Fruit fly (Drosophila melanogaster) whole organism, embryonic: Measurements from ENCODE around the gene frtz.
A peak's percentile ranks its signal among the peaks of the same experiment; 100 is the strongest.

Experiments
- Bteb2 ChIP-seq: fragments of 200-800 bp; sonication (Bioruptor generic); optimal IDR thresholded peaks from 2 replicates; lab custom pipeline; 2016; ENCODE audit warnings: missing biosample characterization, missing genetic modification characterization
- CG10565 ChIP-seq: fragments of 200-800 bp; sonication (Bioruptor generic); optimal IDR thresholded peaks from 3 replicates; lab custom pipeline; 2016; ENCODE audit warnings: missing biosample characterization, mild to moderate bottlenecking, missing genetic modification characterization
- CG11085 ChIP-seq: fragments of 200-800 bp; sonication (Bioruptor generic); IDR thresholded peaks from 2 replicates; pipeline ENCODE4 v1.3.6; 2022; ENCODE audit warnings: missing biosample characterization, missing genetic modification characterization
- CG12071 ChIP-seq: fragments of 200-800 bp; sonication (Bioruptor generic); optimal IDR thresholded peaks from 3 replicates; lab custom pipeline; 2018; ENCODE audit warnings: missing biosample characterization, mild to moderate bottlenecking, missing genetic modification characterization
- CG12104 ChIP-seq: fragments of 200-800 bp; sonication (Bioruptor generic); optimal IDR thresholded peaks from 3 replicates; lab custom pipeline; 2016; ENCODE audit warnings: missing biosample characterization, missing genetic modification characterization
- CG12219 ChIP-seq: fragments of 200-800 bp; sonication (Bioruptor generic); optimal IDR thresholded peaks from 3 replicates; lab custom pipeline; 2018; ENCODE audit warnings: missing biosample characterization, mild to moderate bottlenecking, missing genetic modification characterization
- CG12236 ChIP-seq: fragments of 200-800 bp; sonication (Bioruptor generic); optimal IDR thresholded peaks from 2 replicates; lab custom pipeline; 2016; ENCODE audit warnings: missing biosample characterization, missing genetic modification characterization
- CG12391 ChIP-seq: fragments of 200-800 bp; sonication (Bioruptor generic); optimal IDR thresholded peaks from 3 replicates; lab custom pipeline; 2018; ENCODE audit warnings: missing biosample characterization, mild to moderate bottlenecking, missing genetic modification characterization, moderate library complexity
- CG13287 ChIP-seq: fragments of 200-800 bp; sonication (Bioruptor generic); IDR thresholded peaks from 2 replicates; pipeline ENCODE4 v1.3.6; 2022; ENCODE audit warnings: missing biosample characterization, missing genetic modification characterization; ENCODE audit not compliant: partially characterized antibody
- CG15479 ChIP-seq: fragments of 200-800 bp; sonication (Bioruptor generic); optimal IDR thresholded peaks from 3 replicates; lab custom pipeline; 2019; ENCODE audit warnings: missing biosample characterization, mild to moderate bottlenecking, missing genetic modification characterization, moderate library complexity
- CG15696 ChIP-seq: fragments of 200-800 bp; sonication (Bioruptor generic); optimal IDR thresholded peaks from 2 replicates; lab custom pipeline; 2019; ENCODE audit warnings: missing biosample characterization, mild to moderate bottlenecking, missing genetic modification characterization, moderate library complexity
- CG1603 ChIP-seq: fragments of 200-800 bp; sonication (Bioruptor generic); optimal IDR thresholded peaks from 2 replicates; lab custom pipeline; 2019; ENCODE audit warnings: missing biosample characterization, mild to moderate bottlenecking, missing genetic modification characterization, moderate library complexity
- CG16815 ChIP-seq: fragments of 200-800 bp; sonication (Bioruptor generic); optimal IDR thresholded peaks from 3 replicates; lab custom pipeline; 2017; ENCODE audit warnings: missing biosample characterization, mild to moderate bottlenecking, missing genetic modification characterization
- CG17829 ChIP-seq: fragments of 200-800 bp; optimal IDR thresholded peaks from 2 replicates; lab custom pipeline; 2019; ENCODE audit warnings: missing biosample characterization, mild to moderate bottlenecking, missing genetic modification characterization, moderate library complexity
- CG31224 ChIP-seq: fragments of 200-800 bp; sonication (Bioruptor generic); IDR thresholded peaks from 2 replicates; pipeline ENCODE4 v1.3.6; 2022; ENCODE audit warnings: missing biosample characterization, missing genetic modification characterization
- CG31441 ChIP-seq: fragments of 200-800 bp; sonication (Bioruptor generic); IDR thresholded peaks from 2 replicates; pipeline ENCODE4 v1.3.6; 2022; ENCODE audit warnings: missing biosample characterization, missing genetic modification characterization
- CG3281 ChIP-seq: fragments of 200-800 bp; sonication (Bioruptor generic); optimal IDR thresholded peaks from 3 replicates; lab custom pipeline; 2017; ENCODE audit warnings: missing biosample characterization, mild to moderate bottlenecking, missing genetic modification characterization
- CG34422 ChIP-seq: fragments of 200-800 bp; sonication (Bioruptor generic); IDR thresholded peaks from 3 replicates; pipeline ENCODE4 v1.3.6; 2022; ENCODE audit warnings: missing biosample characterization, missing genetic modification characterization
- CG4854 ChIP-seq: fragments of 200-800 bp; sonication (Bioruptor generic); optimal IDR thresholded peaks from 2 replicates; lab custom pipeline; 2016; ENCODE audit warnings: missing biosample characterization, missing genetic modification characterization, inconsistent platforms
- CG6272 ChIP-seq: fragments of 200-800 bp; sonication (Bioruptor generic); IDR thresholded peaks from 2 replicates; pipeline ENCODE4 v1.3.6; 2022; ENCODE audit warnings: missing biosample characterization, missing genetic modification characterization
- CG7786 ChIP-seq: fragments of 200-800 bp; sonication (Bioruptor generic); optimal IDR thresholded peaks from 2 replicates; lab custom pipeline; 2016; ENCODE audit warnings: missing biosample characterization, missing genetic modification characterization
- CG8924 ChIP-seq: fragments of 200-800 bp; optimal IDR thresholded peaks from 3 replicates; lab custom pipeline; 2019; ENCODE audit warnings: missing biosample characterization, mild to moderate bottlenecking, missing genetic modification characterization, moderate library complexity
- CG9437 ChIP-seq: fragments of 200-800 bp; sonication (Bioruptor generic); optimal IDR thresholded peaks from 2 replicates; lab custom pipeline; 2018; ENCODE audit warnings: missing biosample characterization, mild to moderate bottlenecking, missing genetic modification characterization
- CG9817 ChIP-seq: fragments of 200-800 bp; sonication (Bioruptor generic); optimal IDR thresholded peaks from 2 replicates; lab custom pipeline; 2018; ENCODE audit warnings: missing biosample characterization, mild to moderate bottlenecking, missing genetic modification characterization, moderate library complexity
- CG9932 ChIP-seq: fragments of 200-800 bp; sonication (Bioruptor generic); IDR thresholded peaks from 2 replicates; pipeline ENCODE4 v1.3.6; 2022; ENCODE audit warnings: missing biosample characterization, missing genetic modification characterization
- D ChIP-seq, 2 experiments: fragments of 200-800 bp in 1 of 2; fragments of >200 bp in 1 of 2; sonication (Bioruptor generic) in 1 of 2; optimal IDR thresholded peaks; 2 replicates in 1 of 2; 3 replicates in 1 of 2; lab custom pipeline; 2017; ENCODE audit warnings: mild to moderate bottlenecking in 1 of 2, missing biosample characterization in 1 of 2, missing genetic modification characterization in 1 of 2, missing genetic modification reagents in 1 of 2
- Dbx ChIP-seq: fragments of 200-800 bp; sonication (Bioruptor generic); IDR thresholded peaks from 3 replicates; pipeline ENCODE4 v1.3.6; 2022; ENCODE audit warnings: missing biosample characterization, missing genetic modification characterization
- Doc2 ChIP-seq: fragments of 200-800 bp; sonication (Bioruptor generic); IDR thresholded peaks from 2 replicates; pipeline ENCODE4 v1.3.6; 2022; ENCODE audit warnings: missing biosample characterization, missing genetic modification characterization
- HLH54F ChIP-seq: fragments of 200-800 bp; sonication (Bioruptor generic); optimal IDR thresholded peaks from 3 replicates; lab custom pipeline; 2016; ENCODE audit warnings: missing biosample characterization, missing genetic modification characterization
- Hmr ChIP-seq: fragments of 200-800 bp; sonication (Bioruptor generic); optimal IDR thresholded peaks from 3 replicates; lab custom pipeline; 2017; ENCODE audit warnings: mild to moderate bottlenecking, missing biosample characterization, missing genetic modification reagents, missing genetic modification characterization
- Hr78 ChIP-seq, 2 experiments: fragments of 200-800 bp in 1 of 2; fragments of >200 bp in 1 of 2; sonication (Bioruptor generic) in 1 of 2; optimal IDR thresholded peaks; 2 replicates each; lab custom pipeline; 2017 to 2019; ENCODE audit warnings: missing biosample characterization in 2 of 2, missing genetic modification characterization in 2 of 2, mild to moderate bottlenecking in 1 of 2, moderate library complexity in 1 of 2
- MBD-R2 ChIP-seq: fragments of 200-800 bp; sonication (Bioruptor generic); IDR thresholded peaks from 2 replicates; pipeline ENCODE4 v1.3.6; 2022; ENCODE audit warnings: missing biosample characterization, missing genetic modification characterization
- PHDP ChIP-seq: fragments of 200-800 bp; sonication (Bioruptor generic); optimal IDR thresholded peaks from 3 replicates; lab custom pipeline; 2018; ENCODE audit warnings: missing biosample characterization, mild to moderate bottlenecking, missing genetic modification characterization, moderate library complexity
- Ptx1 ChIP-seq: fragments of 200-800 bp; sonication (Bioruptor generic); IDR thresholded peaks from 2 replicates; pipeline ENCODE4 v1.3.6; 2022; ENCODE audit warnings: missing biosample characterization, missing genetic modification characterization
- Stat92E ChIP-seq, 3 experiments: fragments of >200 bp in 2 of 3; fragments of 200-800 bp in 1 of 3; sonication (Bioruptor generic) in 1 of 3; optimal IDR thresholded peaks; 2 replicates each; lab custom pipeline; 2017 to 2019; ENCODE audit warnings: missing biosample characterization in 3 of 3, missing genetic modification characterization in 3 of 3, mild to moderate bottlenecking in 1 of 3, moderate library complexity in 1 of 3
- fd64A ChIP-seq: fragments of 200-800 bp; sonication (Bioruptor generic); optimal IDR thresholded peaks from 3 replicates; lab custom pipeline; 2018; ENCODE audit warnings: missing biosample characterization, mild to moderate bottlenecking, missing genetic modification characterization
- gce ChIP-seq: fragments of 200-800 bp; sonication (Bioruptor generic); IDR thresholded peaks from 3 replicates; pipeline ENCODE4 v1.3.6; 2022; ENCODE audit warnings: missing biosample characterization, missing genetic modification characterization
- her ChIP-seq: fragments of 200-800 bp; sonication (Bioruptor generic); optimal IDR thresholded peaks from 2 replicates; lab custom pipeline; 2016; ENCODE audit warnings: missing biosample characterization, missing genetic modification characterization
- hkb ChIP-seq, 2 experiments: fragments of 200-800 bp in 1 of 2; fragments of >200 bp in 1 of 2; sonication (Bioruptor generic) in 1 of 2; IDR thresholded peaks in 1 of 2; optimal IDR thresholded peaks in 1 of 2; 2 replicates each; pipeline versions ENCODE4 v1.3.6 to Lab custom; 2017 to 2022; ENCODE audit warnings: missing biosample characterization in 1 of 2, missing genetic modification characterization in 1 of 2
- mld ChIP-seq: fragments of 200-800 bp; sonication (Bioruptor generic); IDR thresholded peaks from 3 replicates; pipeline ENCODE4 v1.3.6; 2022; ENCODE audit warnings: missing biosample characterization, missing genetic modification characterization; ENCODE audit not compliant: partially characterized antibody
- nmo ChIP-seq: fragments of 200-800 bp; sonication (Bioruptor generic); optimal IDR thresholded peaks from 2 replicates; lab custom pipeline; 2018; ENCODE audit warnings: missing biosample characterization, mild to moderate bottlenecking, missing genetic modification characterization, moderate library complexity
- odd ChIP-seq: fragments of 200-800 bp; sonication (Bioruptor generic); optimal IDR thresholded peaks from 2 replicates; lab custom pipeline; 2017; ENCODE audit warnings: missing biosample characterization, mild to moderate bottlenecking, missing genetic modification characterization
- otp ChIP-seq: fragments of 200-800 bp; sonication (Bioruptor generic); IDR thresholded peaks from 3 replicates; pipeline ENCODE4, ENCODE4 v1.3.6; 2022; ENCODE audit warnings: missing biosample characterization, missing genetic modification characterization
- ranshi ChIP-seq: fragments of 200-800 bp; sonication (Bioruptor generic); IDR thresholded peaks from 2 replicates; pipeline ENCODE4 v1.3.6; 2022; ENCODE audit warnings: missing biosample characterization, missing genetic modification characterization
- sens-2 ChIP-seq: fragments of 200-800 bp; sonication (Bioruptor generic); IDR thresholded peaks from 2 replicates; pipeline ENCODE4 v1.3.6; 2022; ENCODE audit warnings: missing biosample characterization, missing genetic modification characterization
- stwl ChIP-seq: fragments of 200-800 bp; sonication (Bioruptor generic); optimal IDR thresholded peaks from 3 replicates; lab custom pipeline; 2018; ENCODE audit warnings: missing biosample characterization, mild to moderate bottlenecking, missing genetic modification characterization, moderate library complexity
- ttk ChIP-seq: fragments of 200-800 bp; sonication (Bioruptor generic); IDR thresholded peaks from 2 replicates; pipeline ENCODE4 v2.1.2; 2022; ENCODE audit warnings: missing biosample characterization, missing genetic modification characterization
- unc-4 ChIP-seq: fragments of 200-800 bp; sonication (Bioruptor generic); IDR thresholded peaks from 2 replicates; pipeline ENCODE4 v1.3.6; 2022; ENCODE audit warnings: missing biosample characterization, missing genetic modification characterization; ENCODE audit not compliant: partially characterized antibody

frtz gene

dm6 chr2L:1729607-1730011, 14.0 kb upstream of the frtz start, which contains the start of the genes Eno and CG31937 (continued):
- TF ChIP-seq CG9932 (GFP tag; lab: Robert Waterston, UW) (peak; percentile 83), odd (GFP tag; lab: Kevin White, UChicago) (peak; percentile 15), sens-2 (peak; percentile 39; the same call in 1 of the 2 replicates), hkb (optimal IDR thresholded peaks at IDR 0.05; lab: Kevin White, UChicago) (no peak), hkb (GFP tag; IDR thresholded peaks at IDR 0.05; lab: Robert Waterston, UW) (peak; percentile 46; the same call in 1 of the 2 replicates), CG1603 (tag; lab: Kevin White, UChicago) (peak; percentile 42), CG4854 (GFP tag; lab: Kevin White, UChicago) (no peak), ttk (GFP tag; lab: Robert Waterston, UW) (peak; percentile 14; the same call in 1 of the 2 replicates), CG6272 (peak; percentile 60), Hr78 (GFP tag; optimal IDR thresholded peaks at IDR 0.05; lab: Kevin White, UChicago) (no peak), mld (GFP tag; lab: Robert Waterston, UW) (no peak), CG3281 (GFP tag; lab: Kevin White, UChicago) (peak; percentile 62), CG13287 (GFP tag; lab: Robert Waterston, UW) (peak; percentile 48), CG9437 (peak; percentile 98), CG15479 (GFP tag; lab: Kevin White, UChicago) (no peak), CG12104 (GFP tag; lab: Kevin White, UChicago) (peak; percentile 43), CG10565 (GFP tag; lab: Kevin White, UChicago) (no peak), stwl (tag; lab: Kevin White, UChicago) (no peak), CG31441 (GFP tag; lab: Robert Waterston, UW) (peak; percentile 50; the same call in 1 of the 2 replicates), CG31224 (peak; percentile 56), nmo (GFP tag; lab: Kevin White, UChicago) (peak; percentile 12), Doc2 (GFP tag; lab: Robert Waterston, UW) (no peak), gce (no peak), Hmr (GFP tag; lab: Kevin White, UChicago) (peak; percentile 65), otp (GFP tag; lab: Robert Waterston, UW) (no peak; the same call in 2 of the 3 replicates), HLH54F (GFP tag; lab: Kevin White, UChicago) (peak; percentile 51), CG12236 (GFP tag; lab: Kevin White, UChicago) (peak; percentile 12), CG12391 (peak; percentile 60), Bteb2 (GFP tag; lab: Kevin White, UChicago) (no peak), her (GFP tag; lab: Kevin White, UChicago) (no peak), CG17829 (tag; lab: Kevin White, UChicago) (peak; percentile 4), MBD-R2 (peak; percentile 86), Stat92E (GFP tag; optimal IDR thresholded peaks at IDR 0.05; lab: Kevin White, UChicago) (no peak), CG15696 (tag; lab: Kevin White, UChicago) (no peak), CG12219 (GFP tag; lab: Kevin White, UChicago) (no peak), fd64A (GFP tag; lab: Kevin White, UChicago) (no peak), CG16815 (peak; percentile 37), CG11085 (GFP tag; lab: Robert Waterston, UW) (0 out of 2 replicates have a peak, but pooled peaks have one; percentile 20), CG9817 (tag; lab: Kevin White, UChicago) (peak; percentile 53), CG34422 (GFP tag; lab: Robert Waterston, UW) (peak; percentile 55; the same call in 2 of the 3 replicates), Dbx (GFP tag; lab: Robert Waterston, UW) (peak; percentile 69; the same call in 2 of the 3 replicates), unc-4 (0 out of 2 replicates have a peak, but pooled peaks have one; percentile 22), PHDP (tag; lab: Kevin White, UChicago) (peak; percentile 60), CG12071 (no peak), ranshi (peak; percentile 55; the same call in 1 of the 2 replicates), D (optimal IDR thresholded peaks at IDR 0.05; lab: Kevin White, UChicago) (no peak), D (GFP tag; optimal IDR thresholded peaks at IDR 0.05; lab: Kevin White, UChicago) (no peak), CG7786 (peak; percentile 67), Ptx1 (GFP tag; lab: Robert Waterston, UW) (peak; percentile 59), CG8924 (tag; lab: Kevin White, UChicago) (peak; percentile 44)
